Fruit fly (Drosophila melanogaster) Kc167 (cell line): ENCODE data around the gene out.

Experiments used
- Myc ChIP-seq: fragments of >200 bp; optimal IDR thresholded peaks from 2 replicates; lab custom pipeline; 2017; ENCODE audit warnings: missing external identifiers
- Sin3A ChIP-seq: fragments of >200 bp; optimal IDR thresholded peaks from 2 replicates; lab custom pipeline; 2018; ENCODE audit warnings: missing external identifiers
- h ChIP-seq: fragments of >200 bp; optimal IDR thresholded peaks from 3 replicates; lab custom pipeline; 2018; ENCODE audit warnings: missing external identifiers
- insv ChIP-seq: fragments of >200 bp; optimal IDR thresholded peaks from 3 replicates; lab custom pipeline; 2018; ENCODE audit warnings: missing external identifiers
- psq ChIP-seq: fragments of >200 bp; optimal IDR thresholded peaks from 2 replicates; lab custom pipeline; 2017; ENCODE audit warnings: missing external identifiers
- ttk ChIP-seq: sonication (Bioruptor generic); optimal IDR thresholded peaks from 2 replicates; lab custom pipeline; 2017; ENCODE audit warnings: missing external identifiers

Gene out

dm6 chrX:19276489-19277117 lies 45.3 kb downstream of the out start, which contains the start of the genes CG32537 and CG32536:
CG32537 (minus strand) TSS chrX:19276539.
CG32536 (minus strand) TSS chrX:19276898.
- TF ChIP-seq insv (lab: Kevin White, UChicago) (no peak), psq (lab: Kevin White, UChicago) (no peak), Myc (lab: Kevin White, UChicago) (no peak), h (lab: Kevin White, UChicago) (no peak), Sin3A (lab: Kevin White, UChicago) (no peak), ttk (lab: Kevin White, UChicago) (no peak)

- TF ChIP-seq insv (lab: Kevin White, UChicago): no peak
- no peak for TF ChIP-seq h (lab: Kevin White, UChicago)
- no peak for TF ChIP-seq psq (lab: Kevin White, UChicago)
- TF ChIP-seq ttk (lab: Kevin White, UChicago): no peak
- TF ChIP-seq Sin3A (lab: Kevin White, UChicago): no peak
- TF ChIP-seq Myc (lab: Kevin White, UChicago): no peak
Measured at dm6 chrX:19268484-19269068, 53.3 kb downstream of the out start, which contains the start of gene CG8010. CG8010 (minus strand) TSS chrX:19268896.

- TF ChIP-seq Myc (lab: Kevin White, UChicago) (no peak), Sin3A (lab: Kevin White, UChicago) (no peak), h (lab: Kevin White, UChicago) (no peak), psq (lab: Kevin White, UChicago) (no peak), ttk (lab: Kevin White, UChicago) (no peak), insv (lab: Kevin White, UChicago) (no peak)
Measured at dm6 chrX:19265802-19266479, 56.0 kb downstream of the out start.

- TF ChIP-seq ttk (lab: Kevin White, UChicago) (no peak), psq (lab: Kevin White, UChicago) (no peak)
Measured at dm6 chrX:19264396-19264795, 57.5 kb downstream of the out start.

dm6 chrX:19262553-19262952 lies 59.4 kb downstream of the out start:
- no peak for TF ChIP-seq ttk (lab: Kevin White, UChicago)
- TF ChIP-seq Sin3A (lab: Kevin White, UChicago): no peak
- TF ChIP-seq h (lab: Kevin White, UChicago): no peak
- TF ChIP-seq psq (lab: Kevin White, UChicago): no peak
- TF ChIP-seq insv (lab: Kevin White, UChicago): no peak
- no peak for TF ChIP-seq Myc (lab: Kevin White, UChicago)

dm6 chrX:19261528-19262102 lies 60.3 kb downstream of the out start, which contains the start of gene Vav:
Vav (plus strand) TSS chrX:19261820.
- no peak for TF ChIP-seq Myc (lab: Kevin White, UChicago)
- TF ChIP-seq psq (lab: Kevin White, UChicago): no peak
- no peak for TF ChIP-seq ttk (lab: Kevin White, UChicago)
- TF ChIP-seq h (lab: Kevin White, UChicago): no peak
- no peak for TF ChIP-seq insv (lab: Kevin White, UChicago)
- no peak for TF ChIP-seq Sin3A (lab: Kevin White, UChicago)

- TF ChIP-seq Myc (lab: Kevin White, UChicago): no peak
- TF ChIP-seq ttk (lab: Kevin White, UChicago): no peak
- TF ChIP-seq Sin3A (lab: Kevin White, UChicago): no peak
- TF ChIP-seq h (lab: Kevin White, UChicago): no peak
- TF ChIP-seq insv (lab: Kevin White, UChicago): no peak
- TF ChIP-seq psq (lab: Kevin White, UChicago): no peak
Measured at dm6 chrX:19261071-19261470, 60.8 kb downstream of the out start, which contains the start of gene rictor. rictor (minus strand) TSS chrX:19261240.

- TF ChIP-seq Sin3A (lab: Kevin White, UChicago) (no peak), h (lab: Kevin White, UChicago) (no peak), ttk (lab: Kevin White, UChicago) (no peak)
Measured at dm6 chrX:19260696-19260989, 61.3 kb downstream of the out start.
